Fruit fly (Drosophila melanogaster) whole organism, embryonic: ENCODE results near the gene Mocs2A.

Source experiments
- CG1233 ChIP-seq: fragments of 200-800 bp; sonication (Bioruptor generic); optimal IDR thresholded peaks from 4 replicates; lab custom pipeline; 2018; ENCODE audit warnings: missing biosample characterization, mild to moderate bottlenecking, missing genetic modification characterization
- CG15696 ChIP-seq: fragments of 200-800 bp; sonication (Bioruptor generic); optimal IDR thresholded peaks from 2 replicates; lab custom pipeline; 2019; ENCODE audit warnings: missing biosample characterization, mild to moderate bottlenecking, missing genetic modification characterization, moderate library complexity
- CG5180 ChIP-seq: fragments of 200-800 bp; sonication (Bioruptor generic); optimal IDR thresholded peaks from 3 replicates; lab custom pipeline; 2017; ENCODE audit warnings: missing biosample characterization, missing genetic modification characterization, mild to moderate bottlenecking, moderate library complexity, missing genetic modification reagents
- D ChIP-seq, 2 experiments: fragments of 200-800 bp in 1 of 2; fragments of >200 bp in 1 of 2; sonication (Bioruptor generic) in 1 of 2; optimal IDR thresholded peaks; 2 replicates in 1 of 2; 3 replicates in 1 of 2; lab custom pipeline; 2017; ENCODE audit warnings: mild to moderate bottlenecking in 1 of 2, missing biosample characterization in 1 of 2, missing genetic modification characterization in 1 of 2, missing genetic modification reagents in 1 of 2
- Dfd ChIP-seq, 2 experiments: fragments of >200 bp; optimal IDR thresholded peaks; 2 replicates each; lab custom pipeline; 2017; ENCODE audit warnings: missing biosample characterization in 2 of 2, missing genetic modification characterization in 2 of 2
- ERR ChIP-seq: fragments of 200-800 bp; sonication (Bioruptor generic); optimal IDR thresholded peaks from 2 replicates; lab custom pipeline; 2016; ENCODE audit warnings: missing biosample characterization, missing genetic modification characterization
- Myb ChIP-seq: fragments of 200-800 bp; sonication (Bioruptor generic); optimal IDR thresholded peaks from 2 replicates; lab custom pipeline; 2016; ENCODE audit warnings: missing biosample characterization, missing genetic modification characterization
- Sin3A ChIP-seq: fragments of >200 bp; optimal IDR thresholded peaks from 2 replicates; lab custom pipeline; 2018
- fru ChIP-seq: fragments of >200 bp; optimal IDR thresholded peaks from 2 replicates; lab custom pipeline; 2017
- org-1 ChIP-seq: fragments of 200-800 bp; sonication (Bioruptor generic); optimal IDR thresholded peaks from 2 replicates; lab custom pipeline; 2017; ENCODE audit warnings: missing biosample characterization, missing genetic modification characterization
- pnt ChIP-seq: fragments of 200-800 bp; sonication (Bioruptor generic); optimal IDR thresholded peaks from 3 replicates; lab custom pipeline; 2016; ENCODE audit warnings: missing biosample characterization, missing genetic modification characterization

dm6 chr3R:25122736-25123211 is 4.4 kb downstream of the Mocs2A start, which contains the start of the genes CG31510 and TTLL5:
- TF ChIP-seq ERR (GFP tag; lab: Kevin White, UChicago) = no peak
- TF ChIP-seq Dfd (GFP tag; optimal IDR thresholded peaks at IDR 0.05; lab: Kevin White, UChicago) = no peak
- no peak for TF ChIP-seq CG15696 (tag; lab: Kevin White, UChicago)
- TF ChIP-seq Sin3A (lab: Kevin White, UChicago) = no peak
- TF ChIP-seq fru (lab: Kevin White, UChicago) = no peak
- no peak for TF ChIP-seq CG5180
- no peak for TF ChIP-seq D (optimal IDR thresholded peaks at IDR 0.05; lab: Kevin White, UChicago)
- TF ChIP-seq D (GFP tag; optimal IDR thresholded peaks at IDR 0.05; lab: Kevin White, UChicago) = no peak
- TF ChIP-seq Myb (GFP tag; lab: Kevin White, UChicago) = no peak
- TF ChIP-seq pnt (GFP tag; lab: Kevin White, UChicago) = no peak
- no peak for TF ChIP-seq org-1 (GFP tag; lab: Kevin White, UChicago)
- TF ChIP-seq CG1233 = no peak
